Fruit fly (Drosophila melanogaster) whole organism: ENCODE data around the gene Pex23.

Experiments
- CG8478 ChIP-seq: fragments of >200 bp; optimal IDR thresholded peaks from 2 replicates; lab custom pipeline; 2018; ENCODE audit warnings: inconsistent platforms
- Dll ChIP-seq: fragments of >200 bp; optimal IDR thresholded peaks from 2 replicates; lab custom pipeline; 2017
- EcR ChIP-seq, 2 experiments: fragments of >200 bp; optimal IDR thresholded peaks; 2 replicates each; lab custom pipeline; 2017; ENCODE audit warnings: missing biosample characterization in 2 of 2, missing genetic modification characterization in 2 of 2, missing genetic modification reagents in 2 of 2
- pan ChIP-seq: fragments of >200 bp; optimal IDR thresholded peaks from 2 replicates; lab custom pipeline; 2017
- psq ChIP-seq: fragments of >200 bp; optimal IDR thresholded peaks from 2 replicates; lab custom pipeline; 2017
- usp ChIP-seq: fragments of >200 bp; optimal IDR thresholded peaks from 2 replicates; lab custom pipeline; 2017; ENCODE audit warnings: missing biosample characterization, missing genetic modification characterization, mixed read lengths

Pex23 gene

dm6 chr3L:20309758-20310733 is 8.1 kb upstream of the Pex23 start:
- TF ChIP-seq psq (lab: Kevin White, UChicago) (no peak), pan (lab: Kevin White, UChicago) (no peak), usp (no peak), CG8478 (lab: Kevin White, UChicago) (no peak), EcR (GFP tag; optimal IDR thresholded peaks at IDR 0.05; lab: Kevin White, UChicago) (no peak), Dll (lab: Kevin White, UChicago) (no peak)

dm6 chr3L:20309354-20309753 is 7.4 kb upstream of the Pex23 start, which contains the start of gene polo:
Gene polo (plus strand): TSS chr3L:20309654.
- TF ChIP-seq EcR (GFP tag; optimal IDR thresholded peaks at IDR 0.05; lab: Kevin White, UChicago), result no peak
- no peak for TF ChIP-seq psq (lab: Kevin White, UChicago)
- no peak for TF ChIP-seq pan (lab: Kevin White, UChicago)
- no peak for TF ChIP-seq Dll (lab: Kevin White, UChicago)
- no peak for TF ChIP-seq CG8478 (lab: Kevin White, UChicago)
- no peak for TF ChIP-seq usp

dm6 chr3L:20306142-20306541 is 4.2 kb upstream of the Pex23 start, which contains the start of gene CG32225:
Gene CG32225 (minus strand): TSS chr3L:20306283.
- TF ChIP-seq psq (lab: Kevin White, UChicago), result no peak
- no peak for TF ChIP-seq EcR (GFP tag; optimal IDR thresholded peaks at IDR 0.05; lab: Kevin White, UChicago)
- no peak for TF ChIP-seq Dll (lab: Kevin White, UChicago)
- TF ChIP-seq usp, result no peak
- TF ChIP-seq CG8478 (lab: Kevin White, UChicago), result no peak
- TF ChIP-seq pan (lab: Kevin White, UChicago), result no peak

dm6 chr3L:20299110-20299509 is 2.8 kb downstream of the Pex23 start, which contains the start of gene SCCRO4:
Gene SCCRO4 (plus strand): TSS chr3L:20299410.
- TF ChIP-seq pan (lab: Kevin White, UChicago), result no peak
- no peak for TF ChIP-seq CG8478 (lab: Kevin White, UChicago)
- no peak for TF ChIP-seq Dll (lab: Kevin White, UChicago)
- no peak for TF ChIP-seq EcR (GFP tag; optimal IDR thresholded peaks at IDR 0.05; lab: Kevin White, UChicago)
- TF ChIP-seq usp, result no peak
- no peak for TF ChIP-seq psq (lab: Kevin White, UChicago)

dm6 chr3L:20296797-20297196 is 5.1 kb downstream of the Pex23 start, which contains the start of gene FRG1:
Gene FRG1 (minus strand): TSS chr3L:20296971.
- TF ChIP-seq psq (lab: Kevin White, UChicago) (no peak), CG8478 (lab: Kevin White, UChicago) (no peak), EcR (GFP tag; optimal IDR thresholded peaks at IDR 0.05; lab: Kevin White, UChicago) (no peak), Dll (lab: Kevin White, UChicago) (no peak), usp (no peak), pan (lab: Kevin White, UChicago) (no peak)

dm6 chr3L:20295095-20295494 is 6.8 kb downstream of the Pex23 start, which contains the start of gene gogo:
Gene gogo (minus strand): TSS chr3L:20295133.
- TF ChIP-seq CG8478 (lab: Kevin White, UChicago), result no peak
- TF ChIP-seq psq (lab: Kevin White, UChicago), result no peak
- TF ChIP-seq usp, result no peak
- TF ChIP-seq pan (lab: Kevin White, UChicago), result no peak
- no peak for TF ChIP-seq EcR (GFP tag; optimal IDR thresholded peaks at IDR 0.05; lab: Kevin White, UChicago)
- TF ChIP-seq Dll (lab: Kevin White, UChicago), result no peak

dm6 chr3L:20287046-20287445 is 14.9 kb downstream of the Pex23 start:
- no peak for TF ChIP-seq CG8478 (lab: Kevin White, UChicago)
- no peak for TF ChIP-seq pan (lab: Kevin White, UChicago)
- TF ChIP-seq psq (lab: Kevin White, UChicago), result no peak
- no peak for TF ChIP-seq Dll (lab: Kevin White, UChicago)
- TF ChIP-seq usp, result no peak
- no peak for TF ChIP-seq EcR (GFP tag; optimal IDR thresholded peaks at IDR 0.05; lab: Kevin White, UChicago)

- TF ChIP-seq CG8478 (lab: Kevin White, UChicago), result no peak
- TF ChIP-seq usp, result no peak
- TF ChIP-seq Dll (lab: Kevin White, UChicago), result no peak
- no peak for TF ChIP-seq psq (lab: Kevin White, UChicago)
Observed at dm6 chr3L:20281254-20281653, 20.7 kb downstream of the Pex23 start.

- TF ChIP-seq CG8478 (lab: Kevin White, UChicago), result no peak
- TF ChIP-seq psq (lab: Kevin White, UChicago), result no peak
- TF ChIP-seq Dll (lab: Kevin White, UChicago), result no peak
- TF ChIP-seq usp, result no peak
- no peak for TF ChIP-seq pan (lab: Kevin White, UChicago)
- no peak for TF ChIP-seq EcR (GFP tag; optimal IDR thresholded peaks at IDR 0.05; lab: Kevin White, UChicago)
Observed at dm6 chr3L:20276615-20277014, 25.3 kb downstream of the Pex23 start.

dm6 chr3L:20275886-20276285 is 26.1 kb downstream of the Pex23 start:
- TF ChIP-seq usp, result no peak
- no peak for TF ChIP-seq EcR (GFP tag; optimal IDR thresholded peaks at IDR 0.05; lab: Kevin White, UChicago)
- TF ChIP-seq Dll (lab: Kevin White, UChicago), result no peak
- TF ChIP-seq psq (lab: Kevin White, UChicago), result no peak
- no peak for TF ChIP-seq pan (lab: Kevin White, UChicago)
- TF ChIP-seq CG8478 (lab: Kevin White, UChicago), result no peak

- no peak for TF ChIP-seq CG8478 (lab: Kevin White, UChicago)
- TF ChIP-seq psq (lab: Kevin White, UChicago), result no peak
- TF ChIP-seq usp, result no peak
- TF ChIP-seq Dll (lab: Kevin White, UChicago), result no peak
- no peak for TF ChIP-seq EcR (GFP tag; optimal IDR thresholded peaks at IDR 0.05; lab: Kevin White, UChicago)
- no peak for TF ChIP-seq pan (lab: Kevin White, UChicago)
Observed at dm6 chr3L:20275235-20275634, 26.7 kb downstream of the Pex23 start, which contains the start of gene CG17122. Gene CG17122 (minus strand): TSS chr3L:20275335.
